Worm (Caenorhabditis elegans) whole organism, L1 larva: ENCODE data around the gene prp-18.

Experiments used
- C04F5.9 ChIP-seq: sonication (generic microtip); optimal IDR thresholded peaks from 2 replicates; lab custom pipeline; 2016; ENCODE audit warnings: missing genetic modification characterization, missing compliant biosample characterization
- aly-2 ChIP-seq: fragments of 150-350 bp; optimal IDR thresholded peaks from 2 replicates; lab custom pipeline; 2014; ENCODE audit warnings: missing biosample characterization, missing genetic modification characterization
- ama-1 ChIP-seq: fragments of 150-350 bp; optimal IDR thresholded peaks from 2 replicates; lab custom pipeline; 2014
- blmp-1 ChIP-seq: fragments of 150-350 bp; optimal IDR thresholded peaks from 2 replicates; lab custom pipeline; 2014; ENCODE audit warnings: missing biosample characterization, missing genetic modification characterization
- dpl-1 ChIP-seq, 3 experiments: fragments of 150-350 bp in 2 of 3; sonication (generic microtip) in 1 of 3; optimal IDR thresholded peaks; 2 replicates each; lab custom pipeline; 2014 to 2017; ENCODE audit warnings: missing biosample characterization in 3 of 3, missing genetic modification characterization in 3 of 3, missing genetic modification reagents in 3 of 3
- dsc-1 ChIP-seq: sonication (generic microtip); optimal IDR thresholded peaks from 2 replicates; lab custom pipeline; 2016; ENCODE audit warnings: mild to moderate bottlenecking, missing genetic modification characterization, missing compliant biosample characterization
- egl-27 ChIP-seq, 2 experiments: fragments of 150-350 bp in 1 of 2; sonication (generic microtip); optimal IDR thresholded peaks; 3 replicates each; lab custom pipeline; 2017 to 2018; ENCODE audit warnings: missing biosample characterization in 2 of 2, missing genetic modification characterization in 2 of 2, missing genetic modification reagents in 2 of 2
- elt-2 ChIP-seq: sonication (generic microtip); optimal IDR thresholded peaks from 2 replicates; lab custom pipeline; 2016; ENCODE audit warnings: missing genetic modification characterization, mild to moderate bottlenecking, inconsistent platforms, missing compliant biosample characterization, missing genetic modification reagents
- fkh-4 ChIP-seq: sonication (generic microtip); optimal IDR thresholded peaks from 2 replicates; lab custom pipeline; 2016; ENCODE audit warnings: missing compliant biosample characterization, missing genetic modification characterization, borderline replicate concordance
- hlh-4 ChIP-seq: sonication (generic microtip); optimal IDR thresholded peaks from 2 replicates; lab custom pipeline; 2016; ENCODE audit warnings: mild to moderate bottlenecking, missing genetic modification characterization, missing compliant biosample characterization
- hpl-2 ChIP-seq: fragments of 150-350 bp; optimal IDR thresholded peaks from 2 replicates; lab custom pipeline; 2014; ENCODE audit warnings: missing biosample characterization, missing genetic modification reagents, missing genetic modification characterization
- isw-1 ChIP-seq: fragments of 200-800 bp; sonication (Bioruptor generic); IDR thresholded peaks from 2 replicates; pipeline ENCODE4 v1.3.6; 2022; ENCODE audit warnings: missing genetic modification characterization, missing compliant biosample characterization
- jun-1 ChIP-seq: fragments of 150-350 bp; optimal IDR thresholded peaks from 2 replicates; lab custom pipeline; 2014; ENCODE audit warnings: missing biosample characterization, missing genetic modification reagents, missing genetic modification characterization
- lin-14 ChIP-seq: fragments of 200-800 bp; sonication (Bioruptor generic); optimal IDR thresholded peaks from 2 replicates; lab custom pipeline; 2018; ENCODE audit warnings: mild to moderate bottlenecking, missing genetic modification characterization, moderate library complexity, missing compliant biosample characterization
- lin-15B ChIP-seq: fragments of 150-350 bp; sonication (generic microtip); optimal IDR thresholded peaks from 3 replicates; lab custom pipeline; 2014; ENCODE audit warnings: missing biosample characterization, missing genetic modification characterization
- lin-35 ChIP-seq, 2 experiments: fragments of 150-350 bp; optimal IDR thresholded peaks; 2 replicates each; lab custom pipeline; 2014; ENCODE audit warnings: missing biosample characterization in 2 of 2, missing genetic modification characterization in 2 of 2, missing genetic modification reagents in 2 of 2
- lin-39 ChIP-seq: fragments of 150-350 bp; optimal IDR thresholded peaks from 2 replicates; lab custom pipeline; 2014; ENCODE audit warnings: missing biosample characterization, missing genetic modification reagents, missing genetic modification characterization
- lir-3 ChIP-seq: sonication (generic microtip); optimal IDR thresholded peaks from 2 replicates; lab custom pipeline; 2016; ENCODE audit warnings: mild to moderate bottlenecking, missing genetic modification characterization, moderate library complexity, missing compliant biosample characterization; ENCODE audit not compliant: poor library complexity
- lsy-2 ChIP-seq, 2 experiments: fragments of 150-350 bp; optimal IDR thresholded peaks; 2 replicates each; lab custom pipeline; 2014; ENCODE audit warnings: missing biosample characterization in 2 of 2, missing genetic modification characterization in 2 of 2
- mef-2 ChIP-seq: fragments of 150-350 bp; optimal IDR thresholded peaks from 2 replicates; lab custom pipeline; 2014; ENCODE audit warnings: missing biosample characterization, missing genetic modification characterization
- mep-1 ChIP-seq: fragments of 150-350 bp; optimal IDR thresholded peaks from 2 replicates; lab custom pipeline; 2014; ENCODE audit warnings: missing biosample characterization, missing genetic modification characterization
- nhr-19 ChIP-seq: fragments of 200-800 bp; sonication (Bioruptor generic); conservative IDR thresholded peaks from 2 replicates; pipeline ENCODE4 v1.3.6; 2022; ENCODE audit warnings: missing genetic modification characterization, missing compliant biosample characterization
- nhr-20 ChIP-seq: sonication (generic microtip); optimal IDR thresholded peaks from 2 replicates; lab custom pipeline; 2016; ENCODE audit warnings: mild to moderate bottlenecking, missing genetic modification characterization, missing compliant biosample characterization
- nhr-47 ChIP-seq: sonication (generic microtip); optimal IDR thresholded peaks from 2 replicates; lab custom pipeline; 2016; ENCODE audit warnings: mild to moderate bottlenecking, missing genetic modification characterization, moderate library complexity, missing compliant biosample characterization
- nhr-71 ChIP-seq: sonication (generic microtip); optimal IDR thresholded peaks from 2 replicates; lab custom pipeline; 2016; ENCODE audit warnings: mild to moderate bottlenecking, missing genetic modification characterization, moderate library complexity, missing compliant biosample characterization
- nhr-76 ChIP-seq: sonication (generic microtip); optimal IDR thresholded peaks from 2 replicates; lab custom pipeline; 2017; ENCODE audit warnings: missing biosample characterization, missing genetic modification characterization
- nhr-77 ChIP-seq: fragments of 150-350 bp; optimal IDR thresholded peaks from 2 replicates; lab custom pipeline; 2014; ENCODE audit warnings: missing biosample characterization, missing genetic modification characterization
- nhr-84 ChIP-seq: sonication (generic microtip); optimal IDR thresholded peaks from 2 replicates; lab custom pipeline; 2017; ENCODE audit warnings: missing biosample characterization, missing genetic modification characterization
- nhr-85 ChIP-seq: sonication (generic microtip); peaks from one replicate; lab custom pipeline; 2016; ENCODE audit warnings: missing genetic modification characterization, inconsistent platforms, missing compliant biosample characterization
- pag-3 ChIP-seq: sonication (generic microtip); optimal IDR thresholded peaks from 2 replicates; lab custom pipeline; 2017; ENCODE audit warnings: missing genetic modification characterization, mild to moderate bottlenecking, missing compliant biosample characterization, antibody characterized with exemption, borderline replicate concordance; ENCODE audit not compliant: insufficient read depth
- pqm-1 ChIP-seq: sonication (generic microtip); optimal IDR thresholded peaks from 3 replicates; lab custom pipeline; 2017; ENCODE audit warnings: missing biosample characterization, missing genetic modification characterization
- rnt-1 ChIP-seq: sonication (generic microtip); optimal IDR thresholded peaks from 2 replicates; lab custom pipeline; 2016; ENCODE audit warnings: mild to moderate bottlenecking, missing genetic modification characterization, moderate library complexity, missing compliant biosample characterization
- snpc-4 ChIP-seq: fragments of 150-350 bp; optimal IDR thresholded peaks from 2 replicates; lab custom pipeline; 2014; ENCODE audit warnings: missing biosample characterization, missing genetic modification characterization
- snu-23 ChIP-seq: sonication (generic microtip); optimal IDR thresholded peaks from 2 replicates; lab custom pipeline; 2016; ENCODE audit warnings: missing genetic modification characterization, missing compliant biosample characterization
- sox-4 ChIP-seq: sonication (generic microtip); optimal IDR thresholded peaks from 2 replicates; lab custom pipeline; 2016; ENCODE audit warnings: missing genetic modification characterization, missing compliant biosample characterization
- sptf-1 ChIP-seq: fragments of 150-350 bp; optimal IDR thresholded peaks from 2 replicates; lab custom pipeline; 2014; ENCODE audit warnings: missing biosample characterization, missing genetic modification characterization
- sup-37 ChIP-seq: fragments of 200-800 bp; sonication (Bioruptor generic); optimal IDR thresholded peaks from 2 replicates; lab custom pipeline; 2018; ENCODE audit warnings: mild to moderate bottlenecking, missing genetic modification characterization, missing compliant biosample characterization
- tlp-1 ChIP-seq: fragments of 150-350 bp; optimal IDR thresholded peaks from 2 replicates; lab custom pipeline; 2014; ENCODE audit warnings: missing biosample characterization, missing genetic modification characterization
- unc-130 ChIP-seq: fragments of 150-350 bp; optimal IDR thresholded peaks from 2 replicates; lab custom pipeline; 2017; ENCODE audit warnings: missing biosample characterization, missing genetic modification characterization, inconsistent platforms
- unc-30 ChIP-seq: sonication (generic microtip); optimal IDR thresholded peaks from 2 replicates; lab custom pipeline; 2017; ENCODE audit warnings: missing biosample characterization, missing genetic modification characterization
- unc-62 ChIP-seq: fragments of 150-350 bp; optimal IDR thresholded peaks from 2 replicates; lab custom pipeline; 2014; ENCODE audit warnings: missing biosample characterization, missing genetic modification reagents, missing genetic modification characterization
- unc-98 ChIP-seq: fragments of 200-800 bp; sonication (Bioruptor generic); IDR thresholded peaks from 2 replicates; pipeline ENCODE4 v1.3.6; 2022; ENCODE audit warnings: missing genetic modification characterization, missing compliant biosample characterization
- vab-15 ChIP-seq: sonication (generic microtip); optimal IDR thresholded peaks from 2 replicates; lab custom pipeline; 2017; ENCODE audit warnings: missing genotype, mild to moderate bottlenecking, missing genetic modification characterization, missing compliant biosample characterization
- xbp-1 ChIP-seq: sonication (generic microtip); optimal IDR thresholded peaks from 2 replicates; lab custom pipeline; 2016; ENCODE audit warnings: missing genetic modification characterization, missing compliant biosample characterization

prp-18 gene

ce11 chrIV:9928180-9928896, 44.2 kb upstream of the prp-18 start, which contains the start of gene dur-1:
dur-1 (minus strand) TSS chrIV:9928230.
- TF ChIP-seq ama-1 (lab: Kevin White, UChicago): no peak
- no peak for TF ChIP-seq nhr-85
- TF ChIP-seq lsy-2 (tag; optimal IDR thresholded peaks at IDR 0.05; lab: Kevin White, UChicago): peak; percentile 60 to 64
- no peak for TF ChIP-seq jun-1 (tag; lab: Kevin White, UChicago)
- no peak for TF ChIP-seq fkh-4 (tag; lab: Kevin White, UChicago)
- no peak for TF ChIP-seq nhr-76 (tag; lab: Kevin White, UChicago)
- TF ChIP-seq unc-30: no peak
- TF ChIP-seq lir-3 (tag; lab: Kevin White, UChicago): no peak
- no peak for TF ChIP-seq snpc-4 (tag; lab: Kevin White, UChicago)
- TF ChIP-seq isw-1 (GFP tag; lab: Robert Waterston, UW): no peak
- TF ChIP-seq snu-23 (GFP tag; lab: Kevin White, UChicago): peak; percentile 44
- no peak for TF ChIP-seq vab-15 (tag; lab: Kevin White, UChicago)
- TF ChIP-seq pqm-1: no peak
- no peak for TF ChIP-seq mef-2
- TF ChIP-seq unc-130 (tag; lab: Kevin White, UChicago): no peak
- TF ChIP-seq lin-39 (tag; lab: Kevin White, UChicago): peak; percentile 90
- no peak for TF ChIP-seq unc-98 (GFP tag; lab: Robert Waterston, UW)
- no peak for TF ChIP-seq hlh-4 (tag; lab: Kevin White, UChicago)
- no peak for TF ChIP-seq mep-1 (tag; lab: Kevin White, UChicago)
- peak; percentile 83 for TF ChIP-seq nhr-71 (tag; lab: Kevin White, UChicago)
- no peak for TF ChIP-seq egl-27 (tag; optimal IDR thresholded peaks at IDR 0.05; lab: Kevin White, UChicago)
- TF ChIP-seq nhr-20 (tag; lab: Kevin White, UChicago): peak; percentile 23
- TF ChIP-seq lin-35 (GFP tag; optimal IDR thresholded peaks at IDR 0.05; lab: Kevin White, UChicago): peak in 1 of 2 experiments; percentile 5
- no peak for TF ChIP-seq nhr-77 (tag; lab: Kevin White, UChicago)
- peak; percentile 62 for TF ChIP-seq rnt-1 (tag; lab: Kevin White, UChicago)
- TF ChIP-seq aly-2 (tag; lab: Kevin White, UChicago): no peak
- TF ChIP-seq nhr-84 (tag; lab: Kevin White, UChicago): no peak
- TF ChIP-seq blmp-1 (tag; lab: Kevin White, UChicago): no peak
- TF ChIP-seq lin-15B (tag; lab: Kevin White, UChicago): no peak
- no peak for TF ChIP-seq nhr-47
- peak; percentile 84 for TF ChIP-seq lin-14 (GFP tag; lab: Kevin White, UChicago)
- TF ChIP-seq nhr-19: peak; percentile 69
- no peak for TF ChIP-seq hpl-2
- no peak for TF ChIP-seq C04F5.9 (tag; lab: Kevin White, UChicago)
- peak; percentile 46 for TF ChIP-seq pag-3 (tag; lab: Kevin White, UChicago)
- TF ChIP-seq elt-2 (tag; lab: Kevin White, UChicago): no peak

- no peak for TF ChIP-seq snpc-4 (tag; lab: Kevin White, UChicago)
- TF ChIP-seq tlp-1 (tag; lab: Kevin White, UChicago): no peak
- no peak for TF ChIP-seq sptf-1
- no peak for TF ChIP-seq blmp-1 (tag; lab: Kevin White, UChicago)
- no peak for TF ChIP-seq isw-1 (GFP tag; lab: Robert Waterston, UW)
- no peak for TF ChIP-seq xbp-1
- TF ChIP-seq lin-39 (tag; lab: Kevin White, UChicago): no peak
- TF ChIP-seq unc-62 (GFP tag; lab: Kevin White, UChicago): no peak
- TF ChIP-seq dsc-1 (tag; lab: Kevin White, UChicago): no peak
- TF ChIP-seq dpl-1 (GFP tag; optimal IDR thresholded peaks at IDR 0.05; lab: Kevin White, UChicago): no peak
- TF ChIP-seq sup-37 (GFP tag; lab: Kevin White, UChicago): no peak
- no peak for TF ChIP-seq ama-1 (lab: Kevin White, UChicago)
- no peak for TF ChIP-seq sox-4 (tag; lab: Kevin White, UChicago)
- TF ChIP-seq egl-27 (tag; optimal IDR thresholded peaks at IDR 0.05; lab: Kevin White, UChicago): no peak
- TF ChIP-seq lin-35 (GFP tag; optimal IDR thresholded peaks at IDR 0.05; lab: Kevin White, UChicago): no peak
Observed at ce11 chrIV:9924419-9924818, 40.2 kb upstream of the prp-18 start.
